Fruit fly (Drosophila melanogaster) Kc167 (cell line): ENCODE results near the gene Fdh.

ENCODE experiments used
- Myc ChIP-seq: fragments of >200 bp; optimal IDR thresholded peaks from 2 replicates; lab custom pipeline; 2017; ENCODE audit warnings: missing external identifiers
- Sin3A ChIP-seq: fragments of >200 bp; optimal IDR thresholded peaks from 2 replicates; lab custom pipeline; 2018; ENCODE audit warnings: missing external identifiers
- psq ChIP-seq: fragments of >200 bp; optimal IDR thresholded peaks from 2 replicates; lab custom pipeline; 2017; ENCODE audit warnings: missing external identifiers

- no peak for TF ChIP-seq Sin3A (lab: Kevin White, UChicago)
- no peak for TF ChIP-seq psq (lab: Kevin White, UChicago)
- no peak for TF ChIP-seq Myc (lab: Kevin White, UChicago)
Observed at dm6 chr3R:10854243-10854874, 17.8 kb downstream of the Fdh start, which contains the start of the genes CG6567 and CG4511.
